Fruit fly (Drosophila melanogaster) whole organism, embryonic: Measurements from ENCODE around the gene mtsh.

ENCODE experiments used
- CG10366 ChIP-seq: fragments of 200-800 bp; sonication (Bioruptor generic); IDR thresholded peaks from 2 replicates; pipeline ENCODE4 v1.3.6; 2022; ENCODE audit warnings: missing biosample characterization, missing genetic modification characterization
- CG10462 ChIP-seq: fragments of 200-800 bp; sonication (Bioruptor generic); optimal IDR thresholded peaks from 2 replicates; lab custom pipeline; 2016; ENCODE audit warnings: missing biosample characterization, missing genetic modification characterization

dm6 chr2L:8344536-8344935 is 24.8 kb upstream of the mtsh start:
- TF ChIP-seq CG10462 (GFP tag; lab: Kevin White, UChicago) (no peak), CG10366 (GFP tag; lab: Robert Waterston, UW) (no peak)
